Worm (Caenorhabditis elegans) whole organism, late embryonic: Measurements from ENCODE around the gene F19C7.8.

Source experiments
- F13H6.1 ChIP-seq: sonication (generic microtip); optimal IDR thresholded peaks from 2 replicates; lab custom pipeline; 2016; ENCODE audit warnings: missing genetic modification characterization, missing compliant biosample characterization
- ets-4 ChIP-seq: sonication (generic microtip); optimal IDR thresholded peaks from 2 replicates; lab custom pipeline; 2016; ENCODE audit warnings: missing genetic modification characterization, missing compliant biosample characterization
- fkh-10 ChIP-seq: fragments of 150-350 bp; optimal IDR thresholded peaks from 2 replicates; lab custom pipeline; 2014; ENCODE audit warnings: missing biosample characterization, missing genetic modification reagents, missing genetic modification characterization
- nhr-11 ChIP-seq: fragments of 150-350 bp; optimal IDR thresholded peaks from 2 replicates; lab custom pipeline; 2014; ENCODE audit warnings: missing biosample characterization, missing genetic modification characterization
- pha-4 ChIP-seq: fragments of 150-350 bp; optimal IDR thresholded peaks from 2 replicates; lab custom pipeline; 2018; ENCODE audit warnings: missing biosample characterization, missing genetic modification reagents, missing genetic modification characterization
- pqm-1 ChIP-seq: sonication (generic microtip); optimal IDR thresholded peaks from 2 replicates; lab custom pipeline; 2016; ENCODE audit warnings: missing genetic modification characterization, missing compliant biosample characterization
- pros-1 ChIP-seq: fragments of 150-350 bp; optimal IDR thresholded peaks from 2 replicates; lab custom pipeline; 2014; ENCODE audit warnings: missing biosample characterization, missing genetic modification reagents, missing genetic modification characterization
- rnt-1 ChIP-seq: sonication (generic microtip); optimal IDR thresholded peaks from 2 replicates; lab custom pipeline; 2016; ENCODE audit warnings: missing genetic modification characterization, missing compliant biosample characterization
- sox-2 ChIP-seq: fragments of 200-800 bp; sonication (Bioruptor generic); IDR thresholded peaks from 2 replicates; pipeline ENCODE4 v1.3.6; 2022; ENCODE audit warnings: missing genetic modification reagents, missing genetic modification characterization, missing compliant biosample characterization
- tbx-2 ChIP-seq: sonication (generic microtip); optimal IDR thresholded peaks from 2 replicates; lab custom pipeline; 2016; ENCODE audit warnings: missing genetic modification characterization, missing compliant biosample characterization

- TF ChIP-seq pqm-1 (no peak), nhr-11 (tag; lab: Kevin White, UChicago) (no peak), pros-1 (no peak), fkh-10 (GFP tag; lab: Kevin White, UChicago) (no peak), F13H6.1 (tag; lab: Kevin White, UChicago) (no peak), tbx-2 (tag; lab: Kevin White, UChicago) (no peak), ets-4 (no peak), sox-2 (GFP tag; lab: Robert Waterston, UW) (no peak), rnt-1 (tag; lab: Kevin White, UChicago) (no peak), pha-4 (tag; lab: Kevin White, UChicago) (no peak)
Observed at ce11 chrIV:4659277-4659676, 21.4 kb upstream of the F19C7.8 start, which contains the start of gene mrps-21.
